Fruit fly (Drosophila melanogaster) whole organism, pupa: ENCODE results near the gene CG15418.

Source experiments
- CG13204 ChIP-seq: fragments of 200-800 bp; sonication (Bioruptor generic); optimal IDR thresholded peaks from 2 replicates; lab custom pipeline; 2018; ENCODE audit warnings: missing biosample characterization, mild to moderate bottlenecking, missing genetic modification characterization, moderate library complexity
- CG14655 ChIP-seq: fragments of 200-800 bp; sonication (Bioruptor generic); optimal IDR thresholded peaks from 3 replicates; lab custom pipeline; 2017; ENCODE audit warnings: mild to moderate bottlenecking, missing biosample characterization, missing genetic modification reagents, missing genetic modification characterization
- CG15710 ChIP-seq: fragments of 200-800 bp; sonication (Bioruptor generic); optimal IDR thresholded peaks from 2 replicates; lab custom pipeline; 2018; ENCODE audit warnings: missing biosample characterization, mild to moderate bottlenecking, missing genetic modification characterization, moderate library complexity
- CG34367 ChIP-seq: fragments of 200-800 bp; sonication (Bioruptor generic); optimal IDR thresholded peaks from 2 replicates; lab custom pipeline; 2018; ENCODE audit warnings: missing biosample characterization, mild to moderate bottlenecking, missing genetic modification characterization
- CG4496 ChIP-seq: fragments of 200-800 bp; sonication (Bioruptor generic); IDR thresholded peaks from 3 replicates; pipeline ENCODE4 v1.3.6; 2022; ENCODE audit warnings: missing biosample characterization, missing genetic modification characterization
- CG8159 ChIP-seq: fragments of 200-800 bp; sonication (Bioruptor generic); optimal IDR thresholded peaks from 3 replicates; lab custom pipeline; 2018; ENCODE audit warnings: missing biosample characterization, mild to moderate bottlenecking, missing genetic modification characterization, moderate library complexity
- EcR ChIP-seq: fragments of 200-800 bp; sonication (Bioruptor generic); optimal IDR thresholded peaks from 3 replicates; lab custom pipeline; 2019; ENCODE audit warnings: missing biosample characterization, missing genetic modification characterization, mild to moderate bottlenecking, moderate library complexity, missing genetic modification reagents
- Ets98B ChIP-seq: fragments of 200-800 bp; sonication (Bioruptor generic); IDR thresholded peaks from 2 replicates; pipeline ENCODE4 v1.3.6; 2022; ENCODE audit warnings: missing biosample characterization, missing genetic modification characterization
- Pif1A ChIP-seq: fragments of 200-800 bp; sonication (Bioruptor generic); optimal IDR thresholded peaks from 3 replicates; lab custom pipeline; 2016; ENCODE audit warnings: missing biosample characterization, missing genetic modification characterization
- Pif1B ChIP-seq: fragments of 200-800 bp; sonication (Bioruptor generic); optimal IDR thresholded peaks from 3 replicates; lab custom pipeline; 2016; ENCODE audit warnings: missing biosample characterization, missing genetic modification characterization
- Snoo ChIP-seq: fragments of 200-800 bp; sonication (Bioruptor generic); optimal IDR thresholded peaks from 3 replicates; lab custom pipeline; 2017; ENCODE audit warnings: missing biosample characterization, mild to moderate bottlenecking, missing genetic modification characterization, inconsistent platforms
- fd96Ca ChIP-seq: fragments of 200-800 bp; sonication (Bioruptor generic); IDR thresholded peaks from 3 replicates; pipeline ENCODE4 v1.3.6; 2022; ENCODE audit warnings: missing biosample characterization, missing genetic modification characterization
- gl ChIP-seq: fragments of 200-800 bp; sonication (Bioruptor generic); optimal IDR thresholded peaks from 2 replicates; lab custom pipeline; 2018; ENCODE audit warnings: missing biosample characterization, mild to moderate bottlenecking, missing genetic modification characterization
- rn ChIP-seq: fragments of 200-800 bp; sonication (Bioruptor generic); IDR thresholded peaks from 2 replicates; pipeline ENCODE4 v1.3.6; 2022; ENCODE audit warnings: missing biosample characterization, missing genetic modification characterization

dm6 chr2L:3594629-3595028 lies 26.9 kb downstream of the CG15418 start:
- TF ChIP-seq gl (tag; lab: Kevin White, UChicago) (no peak), Ets98B (GFP tag; lab: Robert Waterston, UW) (no peak), rn (no peak), CG34367 (tag; lab: Kevin White, UChicago) (peak; percentile 9), EcR (no peak), CG14655 (GFP tag; lab: Kevin White, UChicago) (peak; percentile 43), CG4496 (peak; percentile 31; the same call in 1 of the 3 replicates), Pif1B (GFP tag; lab: Kevin White, UChicago) (no peak), Pif1A (GFP tag; lab: Kevin White, UChicago) (peak; percentile 18), CG15710 (tag; lab: Kevin White, UChicago) (peak; percentile 51), CG8159 (tag; lab: Kevin White, UChicago) (peak; percentile 34), fd96Ca (GFP tag; lab: Robert Waterston, UW) (no peak), Snoo (tag; lab: Kevin White, UChicago) (no peak), CG13204 (GFP tag; lab: Kevin White, UChicago) (no peak)
